Worm (Caenorhabditis elegans): Measurements from ENCODE around the gene M03A1.8.

M03A1.8 gene

DNA sequence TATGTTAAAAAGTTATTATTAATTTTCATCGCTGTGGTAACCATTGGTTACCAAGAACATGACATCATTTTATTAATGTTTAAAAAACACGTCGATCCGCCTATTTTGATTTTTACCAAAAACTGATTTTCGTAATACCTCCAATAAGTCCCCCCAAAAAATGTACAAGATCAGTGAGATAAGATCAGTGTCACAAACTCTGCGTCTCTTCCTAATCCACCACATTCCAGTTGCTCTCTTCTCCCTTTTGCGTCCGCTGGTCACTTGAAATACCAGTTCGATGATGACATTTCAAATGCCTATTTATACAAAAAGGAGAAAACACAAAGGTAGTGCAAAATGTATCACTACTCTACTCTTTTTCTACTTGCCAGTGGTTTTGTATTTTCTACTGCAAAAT lies at the start of gene M03A1.8:
Gene M03A1.8 (plus strand): TSS at position 269 of the 400 bp plus-strand sequence.
- TF ChIP-seq nhr-85 (tag) (peak; percentile 83), F16B12.6 (tag; optimal IDR thresholded peaks at IDR 0.05) (no peak), lin-14 (GFP tag; optimal IDR thresholded peaks at IDR 0.05) (peak; percentile 26), snu-23 (GFP tag; optimal IDR thresholded peaks at IDR 0.05) (peak; percentile 4), pax-3 (tag; optimal IDR thresholded peaks at IDR 0.05) (no peak), ceh-88 (GFP tag; IDR thresholded peaks at IDR 0.05) (no peak), aha-1 (tag; optimal IDR thresholded peaks at IDR 0.05) (no peak), pqm-1 (tag; optimal IDR thresholded peaks at IDR 0.05) (no peak), nhr-71 (tag; optimal IDR thresholded peaks at IDR 0.05) (no peak), isw-1 (GFP tag; IDR thresholded peaks at IDR 0.05) (no peak), nhr-47 (tag; optimal IDR thresholded peaks at IDR 0.05) (no peak), lin-35 (GFP tag; optimal IDR thresholded peaks at IDR 0.05) (no peak), lin-39 (tag; optimal IDR thresholded peaks at IDR 0.05) (no peak), unc-130 (tag; optimal IDR thresholded peaks at IDR 0.05) (no peak), unc-62 (GFP tag; optimal IDR thresholded peaks at IDR 0.05) (no peak), sup-37 (GFP tag; optimal IDR thresholded peaks at IDR 0.05) (no peak), hpl-2 (GFP tag; optimal IDR thresholded peaks at IDR 0.05) (no peak), blmp-1 (tag; optimal IDR thresholded peaks at IDR 0.05) (peak; percentile 35), nhr-20 (tag; optimal IDR thresholded peaks at IDR 0.05) (peak; percentile 19), nhr-76 (tag; optimal IDR thresholded peaks at IDR 0.05) (no peak), ama-1 (optimal IDR thresholded peaks at IDR 0.05) (no peak), ets-5 (GFP tag; IDR thresholded peaks at IDR 0.05) (no peak), rnt-1 (tag; optimal IDR thresholded peaks at IDR 0.05) (peak; percentile 10), ceh-8 (GFP tag; optimal IDR thresholded peaks at IDR 0.05) (no peak), Y116A8C.19 (tag; optimal IDR thresholded peaks at IDR 0.05; ENCODE audit: borderline replicate concordance) (no peak), tbx-2 (tag; optimal IDR thresholded peaks at IDR 0.05) (no peak)

- TF ChIP-seq ets-5 (GFP tag; IDR thresholded peaks at IDR 0.05): no peak
- no peak for TF ChIP-seq mdl-1 (tag; optimal IDR thresholded peaks at IDR 0.05)
- no peak for TF ChIP-seq dsc-1 (tag; optimal IDR thresholded peaks at IDR 0.05)
- no peak for TF ChIP-seq fkh-8 (tag; optimal IDR thresholded peaks at IDR 0.05)
- TF ChIP-seq sptf-1 (tag; optimal IDR thresholded peaks at IDR 0.05): no peak
- no peak for TF ChIP-seq efl-3 (GFP tag; optimal IDR thresholded peaks at IDR 0.05)
- TF ChIP-seq blmp-1 (tag; optimal IDR thresholded peaks at IDR 0.05): peak; percentile 87
- TF ChIP-seq rnt-1 (tag; optimal IDR thresholded peaks at IDR 0.05): no peak
- no peak for TF ChIP-seq sox-4 (tag; optimal IDR thresholded peaks at IDR 0.05)
- no peak for TF ChIP-seq mab-9 (GFP tag; IDR thresholded peaks at IDR 0.05)
- TF ChIP-seq zag-1 (tag; optimal IDR thresholded peaks at IDR 0.05): no peak
- no peak for TF ChIP-seq irx-1 (tag; optimal IDR thresholded peaks at IDR 0.05)
- TF ChIP-seq snu-23 (GFP tag; optimal IDR thresholded peaks at IDR 0.05): no peak
- no peak for TF ChIP-seq fos-1 (tag; optimal IDR thresholded peaks at IDR 0.05)
- peak; percentile 9 for TF ChIP-seq lin-14 (GFP tag; optimal IDR thresholded peaks at IDR 0.05)
Measured at ce11 chrII:4510684-4511083, 49.5 kb upstream of the M03A1.8 start.

DNA sequence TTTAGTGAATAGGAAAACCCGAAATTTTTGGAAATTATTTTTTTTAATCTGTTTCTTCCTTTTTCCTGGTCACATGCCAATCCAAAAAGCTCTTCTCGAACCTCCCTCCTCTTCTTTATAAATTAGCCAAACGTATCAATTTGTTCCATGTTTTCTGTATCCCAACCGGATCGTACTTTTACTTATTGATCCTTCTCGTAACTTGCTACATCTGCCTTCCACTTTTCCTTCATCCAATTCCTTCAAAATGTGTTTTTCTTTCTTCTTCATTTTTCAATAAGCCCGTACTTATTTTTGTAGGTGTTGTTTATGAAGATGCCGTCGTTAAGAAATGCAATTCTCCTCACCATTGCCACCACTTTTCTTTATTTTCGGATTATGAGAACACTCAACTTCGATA lies 48.2 kb upstream of the M03A1.8 start, which contains the start of gene cyp-23A1:
Gene cyp-23A1 (plus strand): TSS at position 301 of the 400 bp plus-strand sequence.
- TF ChIP-seq blmp-1 (tag; optimal IDR thresholded peaks at IDR 0.05) (peak; percentile 4), unc-30 (tag; optimal IDR thresholded peaks at IDR 0.05) (no peak), efl-1 (optimal IDR thresholded peaks at IDR 0.05) (no peak), efl-1 (GFP tag; optimal IDR thresholded peaks at IDR 0.05 in 1 of 2) (no peak)

DNA sequence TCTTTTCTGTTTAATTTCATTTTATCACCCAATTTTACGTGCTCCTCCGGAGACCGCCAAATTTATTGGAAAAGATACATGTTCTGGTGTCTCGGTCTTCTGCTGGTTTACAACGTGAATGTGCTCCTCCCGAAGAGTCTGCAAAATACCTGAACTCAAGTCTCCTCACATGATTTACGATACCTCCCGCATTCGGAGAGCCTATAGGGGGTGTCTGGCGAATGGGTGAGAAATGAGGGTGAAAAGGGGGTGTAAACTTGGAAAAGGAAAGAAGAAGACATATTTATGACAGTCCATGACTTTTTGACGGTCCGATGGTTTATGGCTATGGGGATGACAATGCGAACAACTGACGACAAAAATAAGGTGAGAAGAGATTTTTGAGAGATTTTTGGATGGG lies 43.8 kb upstream of the M03A1.8 start:
- no peak for TF ChIP-seq fkh-10 (GFP tag; optimal IDR thresholded peaks at IDR 0.05)
- peak; percentile 34 for TF ChIP-seq lin-14 (GFP tag; optimal IDR thresholded peaks at IDR 0.05)
- no peak for TF ChIP-seq Y116A8C.19 (tag; optimal IDR thresholded peaks at IDR 0.05; ENCODE audit: borderline replicate concordance)
- peak; percentile 17 for TF ChIP-seq rnt-1 (tag; optimal IDR thresholded peaks at IDR 0.05)
- TF ChIP-seq skn-1 (tag; optimal IDR thresholded peaks at IDR 0.05): no peak
- TF ChIP-seq grh-1 (GFP tag; IDR thresholded peaks at IDR 0.05): no peak
- no peak for TF ChIP-seq efl-1 (optimal IDR thresholded peaks at IDR 0.05)
- peak in 1 of 2 experiments; percentile 63 for TF ChIP-seq efl-1 (GFP tag; optimal IDR thresholded peaks at IDR 0.05 in 1 of 2)
- TF ChIP-seq egl-13 (tag; optimal IDR thresholded peaks at IDR 0.05): no peak
- no peak for TF ChIP-seq hlh-4 (tag; optimal IDR thresholded peaks at IDR 0.05)
- no peak for TF ChIP-seq ceh-82 (tag; optimal IDR thresholded peaks at IDR 0.05)
- no peak for TF ChIP-seq nhr-47 (tag; optimal IDR thresholded peaks at IDR 0.05)
- TF ChIP-seq nhr-84 (tag; optimal IDR thresholded peaks at IDR 0.05): no peak
